Fruit fly (Drosophila melanogaster) whole organism, adult: ENCODE measurements around the gene Cpr73D.

Source experiments
- CG12768 ChIP-seq: fragments of 200-800 bp; sonication (Bioruptor generic); optimal IDR thresholded peaks from 2 replicates; lab custom pipeline; 2017; ENCODE audit warnings: missing biosample characterization, missing genetic modification characterization, mild to moderate bottlenecking, moderate library complexity, missing genetic modification reagents
- CG5204 ChIP-seq: fragments of 200-800 bp; sonication (Bioruptor generic); optimal IDR thresholded peaks from 2 replicates; lab custom pipeline; 2016; ENCODE audit warnings: missing biosample characterization, missing genetic modification characterization
- CG7045 ChIP-seq: fragments of 200-800 bp; sonication (Bioruptor generic); optimal IDR thresholded peaks from 2 replicates; lab custom pipeline; 2017; ENCODE audit warnings: missing biosample characterization, mild to moderate bottlenecking, missing genetic modification characterization
- Hr96 ChIP-seq: fragments of 200-800 bp; sonication (Bioruptor generic); optimal IDR thresholded peaks from 2 replicates; lab custom pipeline; 2016; ENCODE audit warnings: missing biosample characterization, missing genetic modification characterization
- cnc ChIP-seq, 2 experiments: fragments of >200 bp; optimal IDR thresholded peaks; 2 replicates each; lab custom pipeline; 2017
- kay ChIP-seq: fragments of 200-800 bp; sonication (Bioruptor generic); peaks from one replicate; lab custom pipeline; 2016; ENCODE audit warnings: missing biosample characterization, missing genetic modification characterization, borderline replicate concordance
- ovo ChIP-seq: fragments of 200-800 bp; sonication (Bioruptor generic); optimal IDR thresholded peaks from 2 replicates; lab custom pipeline; 2016; ENCODE audit warnings: missing biosample characterization, missing genetic modification characterization
- toe ChIP-seq: fragments of 200-800 bp; sonication (Bioruptor generic); optimal IDR thresholded peaks from 2 replicates; lab custom pipeline; 2016; ENCODE audit warnings: missing biosample characterization, missing genetic modification characterization

DNA sequence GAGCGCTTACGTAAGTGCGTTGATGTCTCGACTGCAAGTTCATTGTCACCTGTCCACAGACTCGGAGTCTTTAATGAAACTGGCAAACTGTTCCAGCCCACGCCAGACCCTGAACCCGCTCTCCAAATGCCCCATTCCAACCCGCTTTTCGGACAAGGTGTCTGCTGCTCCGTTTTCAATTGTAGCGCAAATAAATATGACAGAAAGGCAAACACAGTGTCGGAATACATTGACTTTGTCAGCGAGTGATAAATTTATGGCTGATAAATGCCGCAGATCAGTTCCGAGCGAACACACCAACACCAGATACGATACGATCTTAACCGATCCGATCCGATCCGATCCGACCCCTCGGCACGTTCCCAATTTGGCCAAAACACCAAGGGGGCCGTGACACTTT, 43.4 kb downstream of the Cpr73D start:
- TF ChIP-seq cnc (optimal IDR thresholded peaks at IDR 0.05; lab: Kevin White, UChicago) (no peak), CG5204 (GFP tag; lab: Kevin White, UChicago) (no peak), toe (GFP tag; lab: Kevin White, UChicago) (no peak), ovo (GFP tag; lab: Kevin White, UChicago) (no peak), Hr96 (GFP tag; lab: Kevin White, UChicago) (no peak), kay (GFP tag; lab: Kevin White, UChicago) (no peak), CG7045 (no peak), CG12768 (GFP tag; lab: Kevin White, UChicago) (no peak)
